Fruit fly (Drosophila melanogaster) whole organism, embryonic: ENCODE results near the gene Jhbp3.
A peak's percentile ranks its signal among the peaks of the same experiment; 100 is the strongest.

Source experiments
- Awh ChIP-seq: fragments of 200-800 bp; sonication (Bioruptor generic); IDR thresholded peaks from 2 replicates; pipeline ENCODE4, ENCODE4 v1.3.6; 2022; ENCODE audit warnings: missing biosample characterization, missing genetic modification characterization
- Bgb ChIP-seq: fragments of 200-800 bp; sonication (Bioruptor generic); IDR thresholded peaks from 2 replicates; pipeline ENCODE4 v1.3.6; 2022; ENCODE audit warnings: missing biosample characterization, missing genetic modification characterization; ENCODE audit not compliant: partially characterized antibody
- Blimp-1 ChIP-seq: fragments of 200-800 bp; sonication (Bioruptor generic); optimal IDR thresholded peaks from 3 replicates; lab custom pipeline; 2018; ENCODE audit warnings: missing biosample characterization, missing genetic modification characterization, mild to moderate bottlenecking, moderate library complexity, missing genetic modification reagents
- CG11504 ChIP-seq: fragments of 200-800 bp; sonication (Bioruptor generic); optimal IDR thresholded peaks from 3 replicates; lab custom pipeline; 2019; ENCODE audit warnings: missing biosample characterization, mild to moderate bottlenecking, missing genetic modification characterization, moderate library complexity
- CG11695 ChIP-seq: fragments of 200-800 bp; sonication (Bioruptor generic); IDR thresholded peaks from 3 replicates; pipeline ENCODE4 v1.3.6; 2022; ENCODE audit warnings: missing biosample characterization, missing genetic modification characterization
- CG12236 ChIP-seq: fragments of 200-800 bp; sonication (Bioruptor generic); optimal IDR thresholded peaks from 2 replicates; lab custom pipeline; 2016; ENCODE audit warnings: missing biosample characterization, missing genetic modification characterization
- CG14710 ChIP-seq: fragments of 200-800 bp; sonication (Bioruptor generic); optimal IDR thresholded peaks from 3 replicates; lab custom pipeline; 2019; ENCODE audit warnings: missing biosample characterization, mild to moderate bottlenecking, missing genetic modification characterization, moderate library complexity
- CG1529 ChIP-seq: fragments of 200-800 bp; sonication (Bioruptor generic); optimal IDR thresholded peaks from 3 replicates; lab custom pipeline; 2018; ENCODE audit warnings: missing biosample characterization, missing genetic modification characterization
- CG1602 ChIP-seq: fragments of 200-800 bp; sonication (Bioruptor generic); optimal IDR thresholded peaks from 3 replicates; lab custom pipeline; 2016; ENCODE audit warnings: missing biosample characterization, missing genetic modification characterization
- CG17912 ChIP-seq: fragments of 200-800 bp; sonication (Bioruptor generic); optimal IDR thresholded peaks from 2 replicates; lab custom pipeline; 2018; ENCODE audit warnings: missing biosample characterization, mild to moderate bottlenecking, missing genetic modification characterization
- CG18011 ChIP-seq: fragments of 200-800 bp; sonication (Bioruptor generic); optimal IDR thresholded peaks from 2 replicates; lab custom pipeline; 2017; ENCODE audit warnings: missing biosample characterization, missing genetic modification characterization, mild to moderate bottlenecking, moderate library complexity, missing genotype
- CG18262 ChIP-seq: fragments of 200-800 bp; optimal IDR thresholded peaks from 3 replicates; lab custom pipeline; 2019; ENCODE audit warnings: missing biosample characterization, mild to moderate bottlenecking, missing genetic modification characterization, moderate library complexity
- CG18764 ChIP-seq: fragments of 200-800 bp; sonication (Bioruptor generic); optimal IDR thresholded peaks from 3 replicates; lab custom pipeline; 2016; ENCODE audit warnings: missing biosample characterization, missing genetic modification characterization
- CG30403 ChIP-seq: fragments of 200-800 bp; sonication (Bioruptor generic); optimal IDR thresholded peaks from 3 replicates; lab custom pipeline; 2016; ENCODE audit warnings: missing biosample characterization, missing genetic modification characterization
- CG34376 ChIP-seq: fragments of 200-800 bp; sonication (Bioruptor generic); optimal IDR thresholded peaks from 2 replicates; lab custom pipeline; 2018; ENCODE audit warnings: missing biosample characterization, mild to moderate bottlenecking, missing genetic modification characterization
- CG6254 ChIP-seq: fragments of 200-800 bp; sonication (Bioruptor generic); optimal IDR thresholded peaks from 3 replicates; lab custom pipeline; 2017; ENCODE audit warnings: mild to moderate bottlenecking, missing biosample characterization, missing genetic modification reagents, missing genetic modification characterization
- CG6689 ChIP-seq: fragments of 200-800 bp; sonication (Bioruptor generic); IDR thresholded peaks from 2 replicates; pipeline ENCODE4 v1.3.6; 2022; ENCODE audit warnings: missing biosample characterization, missing genetic modification characterization
- CG6765 ChIP-seq: fragments of 200-800 bp; sonication (Bioruptor generic); optimal IDR thresholded peaks from 3 replicates; lab custom pipeline; 2017; ENCODE audit warnings: missing biosample characterization, mild to moderate bottlenecking, missing genetic modification characterization
- CG7556 ChIP-seq: fragments of 200-800 bp; sonication (Bioruptor generic); optimal IDR thresholded peaks from 2 replicates; lab custom pipeline; 2017; ENCODE audit warnings: missing biosample characterization, mild to moderate bottlenecking, missing genetic modification characterization
- CG7786 ChIP-seq: fragments of 200-800 bp; sonication (Bioruptor generic); optimal IDR thresholded peaks from 2 replicates; lab custom pipeline; 2016; ENCODE audit warnings: missing biosample characterization, missing genetic modification characterization
- CG8388 ChIP-seq: fragments of 200-800 bp; sonication (Bioruptor generic); optimal IDR thresholded peaks from 2 replicates; lab custom pipeline; 2019; ENCODE audit warnings: missing biosample characterization, mild to moderate bottlenecking, missing genetic modification characterization, moderate library complexity
- CG8765 ChIP-seq: fragments of 200-800 bp; sonication (Bioruptor generic); IDR thresholded peaks from 2 replicates; pipeline ENCODE4 v1.3.6; 2022; ENCODE audit warnings: missing biosample characterization, missing genetic modification characterization
- CG9215 ChIP-seq: fragments of 200-800 bp; sonication (Bioruptor generic); IDR thresholded peaks from 2 replicates; pipeline ENCODE4 v1.3.6; 2022; ENCODE audit warnings: missing biosample characterization, missing genetic modification characterization
- D19A ChIP-seq: fragments of 200-800 bp; optimal IDR thresholded peaks from 3 replicates; lab custom pipeline; 2019; ENCODE audit warnings: missing biosample characterization, mild to moderate bottlenecking, missing genetic modification characterization, moderate library complexity
- E2f1 ChIP-seq: fragments of 200-800 bp; sonication (Bioruptor generic); IDR thresholded peaks from 2 replicates; pipeline ENCODE4 v1.3.6; 2022; ENCODE audit warnings: missing biosample characterization, missing genetic modification characterization
- H2.0 ChIP-seq: fragments of 200-800 bp; sonication (Bioruptor generic); IDR thresholded peaks from 2 replicates; pipeline ENCODE4 v1.3.6; 2022; ENCODE audit warnings: missing biosample characterization, missing genetic modification characterization
- HLH3B ChIP-seq: fragments of 200-800 bp; sonication (Bioruptor generic); IDR thresholded peaks from 2 replicates; pipeline ENCODE4 v1.3.6; 2022; ENCODE audit warnings: missing biosample characterization, missing genetic modification characterization
- Mad ChIP-seq: fragments of 200-800 bp; sonication (Bioruptor generic); optimal IDR thresholded peaks from 2 replicates; lab custom pipeline; 2016; ENCODE audit warnings: missing biosample characterization, missing genetic modification characterization
- Med ChIP-seq: fragments of 200-800 bp; sonication (Bioruptor generic); peaks from one replicate; lab custom pipeline; 2016; ENCODE audit warnings: missing biosample characterization, missing genetic modification characterization, mild to moderate bottlenecking, inconsistent platforms, moderate library complexity
- Ptx1 ChIP-seq: fragments of 200-800 bp; sonication (Bioruptor generic); IDR thresholded peaks from 2 replicates; pipeline ENCODE4 v1.3.6; 2022; ENCODE audit warnings: missing biosample characterization, missing genetic modification characterization
- Six4 ChIP-seq: fragments of 200-800 bp; sonication (Bioruptor generic); optimal IDR thresholded peaks from 2 replicates; lab custom pipeline; 2016; ENCODE audit warnings: missing biosample characterization, missing genetic modification characterization
- Xbp1 ChIP-seq: fragments of 200-800 bp; sonication (Bioruptor generic); optimal IDR thresholded peaks from 3 replicates; lab custom pipeline; 2016; ENCODE audit warnings: missing biosample characterization, mild to moderate bottlenecking, missing genetic modification characterization
- ara ChIP-seq: fragments of 200-800 bp; sonication (Bioruptor generic); IDR thresholded peaks from 2 replicates; pipeline ENCODE4 v1.3.6; 2022; ENCODE audit warnings: missing biosample characterization, missing genetic modification characterization
- bab2 ChIP-seq: fragments of 200-800 bp; sonication (Bioruptor generic); optimal IDR thresholded peaks from 2 replicates; lab custom pipeline; 2016; ENCODE audit warnings: missing biosample characterization, missing genetic modification characterization
- bowl ChIP-seq: fragments of 200-800 bp; sonication (Bioruptor generic); IDR thresholded peaks from 2 replicates; pipeline ENCODE4 v1.3.6; 2022; ENCODE audit warnings: missing biosample characterization, missing genetic modification characterization
- chm ChIP-seq: fragments of 200-800 bp; sonication (Bioruptor generic); IDR thresholded peaks from 2 replicates; pipeline ENCODE4 v1.3.6; 2022; ENCODE audit warnings: missing biosample characterization, missing genetic modification characterization
- crol ChIP-seq: fragments of 200-800 bp; sonication (Bioruptor generic); IDR thresholded peaks from 2 replicates; pipeline ENCODE4 v1.3.6; 2022; ENCODE audit warnings: missing biosample characterization, missing genetic modification characterization
- ems ChIP-seq: fragments of 200-800 bp; sonication (Bioruptor generic); optimal IDR thresholded peaks from 3 replicates; lab custom pipeline; 2016; ENCODE audit warnings: missing biosample characterization, missing genetic modification characterization
- gem ChIP-seq: fragments of 200-800 bp; sonication (Bioruptor generic); optimal IDR thresholded peaks from 2 replicates; lab custom pipeline; 2019; ENCODE audit warnings: missing biosample characterization, mild to moderate bottlenecking, missing genetic modification characterization, moderate library complexity
- gsb-n ChIP-seq: fragments of 200-800 bp; sonication (Bioruptor generic); optimal IDR thresholded peaks from 3 replicates; lab custom pipeline; 2018; ENCODE audit warnings: missing biosample characterization, mild to moderate bottlenecking, missing genetic modification characterization
- ken ChIP-seq: fragments of 200-800 bp; sonication (Bioruptor generic); IDR thresholded peaks from 3 replicates; pipeline ENCODE4 v1.3.6; 2022; ENCODE audit warnings: missing biosample characterization, missing genetic modification characterization
- kni ChIP-seq: fragments of 200-800 bp; sonication (Bioruptor generic); optimal IDR thresholded peaks from 3 replicates; lab custom pipeline; 2017; ENCODE audit warnings: mild to moderate bottlenecking, missing biosample characterization, missing genetic modification reagents, missing genetic modification characterization
- knrl ChIP-seq: fragments of 200-800 bp; sonication (Bioruptor generic); IDR thresholded peaks from 3 replicates; pipeline ENCODE4 v1.3.6; 2022; ENCODE audit warnings: missing biosample characterization, missing genetic modification characterization; ENCODE audit not compliant: partially characterized antibody
- lmd ChIP-seq: fragments of 200-800 bp; sonication (Bioruptor generic); IDR thresholded peaks from 2 replicates; pipeline ENCODE4 v1.3.6; 2022; ENCODE audit warnings: missing biosample characterization, missing genetic modification characterization
- pum ChIP-seq: fragments of 200-800 bp; sonication (Bioruptor generic); optimal IDR thresholded peaks from 2 replicates; lab custom pipeline; 2016; ENCODE audit warnings: missing biosample characterization, missing genetic modification characterization
- repo ChIP-seq: fragments of 200-800 bp; sonication (Bioruptor generic); optimal IDR thresholded peaks from 2 replicates; lab custom pipeline; 2016; ENCODE audit warnings: missing biosample characterization, missing genetic modification characterization
- ro ChIP-seq: fragments of 200-800 bp; sonication (Bioruptor generic); IDR thresholded peaks from 2 replicates; pipeline ENCODE4 v1.3.6; 2022; ENCODE audit warnings: missing biosample characterization, missing genetic modification characterization
- sqz ChIP-seq: fragments of 200-800 bp; sonication (Bioruptor generic); optimal IDR thresholded peaks from 3 replicates; lab custom pipeline; 2018; ENCODE audit warnings: missing biosample characterization, mild to moderate bottlenecking, missing genetic modification characterization
- tio ChIP-seq: fragments of 200-800 bp; sonication (Bioruptor generic); optimal IDR thresholded peaks from 2 replicates; lab custom pipeline; 2017; ENCODE audit warnings: missing biosample characterization, missing genetic modification characterization, inconsistent platforms

Gene Jhbp3

DNA sequence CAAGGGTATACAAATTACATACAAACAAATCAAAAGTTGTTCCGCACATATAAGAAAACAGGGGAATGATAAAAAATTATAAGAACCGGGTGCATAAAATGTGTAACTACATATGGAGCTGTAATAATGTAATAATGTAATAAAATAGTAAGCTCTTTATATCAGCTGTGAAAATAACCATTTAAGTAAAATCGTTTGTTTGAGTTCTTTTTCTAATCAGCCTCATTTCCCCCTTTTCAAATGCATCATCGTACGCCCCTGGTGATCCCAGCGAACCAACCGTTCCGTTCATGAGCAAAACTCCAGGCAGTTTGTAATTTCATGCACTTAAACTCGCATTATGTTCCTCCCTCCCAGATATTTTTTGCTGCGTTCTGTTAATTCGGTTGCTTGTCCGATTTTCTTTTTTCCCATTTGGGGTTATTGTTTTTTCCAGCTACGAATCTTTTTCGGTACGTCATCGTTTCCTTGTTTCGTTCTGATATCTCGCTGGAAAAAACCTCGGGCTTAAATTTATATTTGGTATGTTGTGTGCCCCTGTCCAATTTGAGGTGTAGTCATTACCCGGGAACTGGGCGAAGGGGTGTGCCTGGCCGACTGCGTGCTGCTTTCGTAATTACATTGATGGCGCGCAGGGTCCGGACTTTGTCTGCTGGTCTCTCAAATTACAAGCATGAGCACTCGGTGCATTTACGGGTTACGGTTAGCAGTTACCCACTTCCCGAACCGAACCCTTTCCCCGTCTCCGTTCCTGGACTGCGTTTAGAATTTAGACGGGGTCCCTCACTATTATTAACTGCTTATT is 42.5 kb upstream of the Jhbp3 start:
- TF ChIP-seq repo (GFP tag; lab: Kevin White, UChicago) (no peak), D19A (tag; lab: Kevin White, UChicago) (peak; percentile 24), CG30403 (GFP tag; lab: Kevin White, UChicago) (peak; percentile 2), CG8388 (peak; percentile 43), lmd (GFP tag; lab: Robert Waterston, UW) (0 out of 2 replicates have a peak, but pooled peaks have one; percentile 4), CG1529 (GFP tag; lab: Kevin White, UChicago) (no peak), ken (0 out of 3 replicates have a peak, but pooled peaks have one; percentile 6), CG34376 (GFP tag; lab: Kevin White, UChicago) (no peak), CG9215 (GFP tag; lab: Robert Waterston, UW) (no peak), CG1602 (GFP tag; lab: Kevin White, UChicago) (peak; percentile 27), CG11695 (GFP tag; lab: Robert Waterston, UW) (peak; percentile 71; the same call in 2 of the 3 replicates), tio (GFP tag; lab: Kevin White, UChicago) (peak; percentile 16), CG6254 (GFP tag; lab: Kevin White, UChicago) (peak; percentile 43), Mad (no peak), ro (GFP tag; lab: Robert Waterston, UW) (no peak), Awh (GFP tag; lab: Robert Waterston, UW) (peak; percentile 36; the same call in 1 of the 2 replicates), Med (GFP tag; lab: Kevin White, UChicago) (peak; percentile 52), Blimp-1 (GFP tag; lab: Kevin White, UChicago) (peak; percentile 37), gem (tag; lab: Kevin White, UChicago) (peak; percentile 51), CG18764 (GFP tag; lab: Kevin White, UChicago) (no peak), Ptx1 (GFP tag; lab: Robert Waterston, UW) (peak; percentile 43; the same call in 1 of the 2 replicates), kni (GFP tag; lab: Kevin White, UChicago) (peak; percentile 64), CG18262 (tag; lab: Kevin White, UChicago) (peak; percentile 56), crol (GFP tag; lab: Robert Waterston, UW) (0 out of 2 replicates have a peak, but pooled peaks have one; percentile 46), CG12236 (peak; percentile 19), knrl (GFP tag; lab: Robert Waterston, UW) (no peak), sqz (GFP tag; lab: Kevin White, UChicago) (peak; percentile 69), CG11504 (peak; percentile 41), Bgb (GFP tag; lab: Robert Waterston, UW) (no peak), CG14710 (tag; lab: Kevin White, UChicago) (peak; percentile 28), CG6689 (GFP tag; lab: Robert Waterston, UW) (peak; percentile 21; the same call in 1 of the 2 replicates), CG18011 (no peak), H2.0 (GFP tag; lab: Robert Waterston, UW) (peak; percentile 32; the same call in 1 of the 2 replicates), CG7786 (GFP tag; lab: Kevin White, UChicago) (no peak), E2f1 (GFP tag; lab: Robert Waterston, UW) (peak; percentile 47), Six4 (peak; percentile 10), ara (GFP tag; lab: Robert Waterston, UW) (peak; percentile 52; the same call in 1 of the 2 replicates), CG8765 (peak; percentile 20; the same call in 1 of the 2 replicates), pum (GFP tag; lab: Kevin White, UChicago) (no peak), Xbp1 (GFP tag; lab: Kevin White, UChicago) (peak; percentile 15), bab2 (no peak), CG17912 (GFP tag; lab: Kevin White, UChicago) (no peak), chm (GFP tag; lab: Robert Waterston, UW) (peak; percentile 30; the same call in 1 of the 2 replicates), ems (GFP tag; lab: Kevin White, UChicago) (no peak), gsb-n (tag; lab: Kevin White, UChicago) (peak; percentile 5), HLH3B (GFP tag; lab: Robert Waterston, UW) (peak; percentile 48; the same call in 1 of the 2 replicates), CG7556 (GFP tag; lab: Kevin White, UChicago) (peak; percentile 15), CG6765 (no peak), bowl (GFP tag; lab: Robert Waterston, UW) (no peak)
